Fruit fly (Drosophila melanogaster) whole organism, embryonic: Measurements from ENCODE around the gene CG11951.

Experiments
- Ada2b ChIP-seq: fragments of 200-800 bp; sonication (Bioruptor generic); IDR thresholded peaks from 2 replicates; pipeline ENCODE4 v1.3.6; 2022; ENCODE audit warnings: missing biosample characterization, missing genetic modification characterization
- CG10366 ChIP-seq: fragments of 200-800 bp; sonication (Bioruptor generic); IDR thresholded peaks from 2 replicates; pipeline ENCODE4 v1.3.6; 2022; ENCODE audit warnings: missing biosample characterization, missing genetic modification characterization
- CG10543 ChIP-seq: fragments of 200-800 bp; sonication (Bioruptor generic); optimal IDR thresholded peaks from 3 replicates; lab custom pipeline; 2017; ENCODE audit warnings: missing biosample characterization, mild to moderate bottlenecking, missing genetic modification characterization, moderate library complexity
- CG10959 ChIP-seq: fragments of 200-800 bp; sonication (Bioruptor generic); IDR thresholded peaks from 2 replicates; pipeline ENCODE4 v1.3.6; 2022; ENCODE audit warnings: missing biosample characterization, missing genetic modification characterization
- CG11723 ChIP-seq: fragments of 200-800 bp; sonication (Bioruptor generic); optimal IDR thresholded peaks from 2 replicates; lab custom pipeline; 2017; ENCODE audit warnings: missing biosample characterization, mild to moderate bottlenecking, missing genetic modification characterization
- CG12155 ChIP-seq: fragments of 200-800 bp; sonication (Bioruptor generic); optimal IDR thresholded peaks from 3 replicates; lab custom pipeline; 2016; ENCODE audit warnings: missing biosample characterization, missing genetic modification characterization
- CG12659 ChIP-seq: fragments of 200-800 bp; sonication (Bioruptor generic); optimal IDR thresholded peaks from 3 replicates; lab custom pipeline; 2017; ENCODE audit warnings: mild to moderate bottlenecking, missing biosample characterization, missing genetic modification reagents, missing genetic modification characterization
- CG14014 ChIP-seq: fragments of 200-800 bp; sonication (Bioruptor generic); IDR thresholded peaks from 2 replicates; pipeline ENCODE4 v1.3.6; 2022; ENCODE audit warnings: missing biosample characterization, missing genetic modification characterization
- CG14050 ChIP-seq: fragments of 200-800 bp; sonication (Bioruptor generic); IDR thresholded peaks from 3 replicates; pipeline ENCODE4 v1.3.6; 2022; ENCODE audit warnings: missing biosample characterization, missing genetic modification characterization
- CG14860 ChIP-seq: fragments of 200-800 bp; sonication (Bioruptor generic); IDR thresholded peaks from 3 replicates; pipeline ENCODE4 v1.3.6; 2022; ENCODE audit warnings: missing biosample characterization, missing genetic modification characterization; ENCODE audit not compliant: partially characterized antibody
- CG16815 ChIP-seq: fragments of 200-800 bp; sonication (Bioruptor generic); optimal IDR thresholded peaks from 3 replicates; lab custom pipeline; 2017; ENCODE audit warnings: missing biosample characterization, mild to moderate bottlenecking, missing genetic modification characterization
- CG17186 ChIP-seq: fragments of 200-800 bp; sonication (Bioruptor generic); optimal IDR thresholded peaks from 3 replicates; lab custom pipeline; 2017; ENCODE audit warnings: missing biosample characterization, missing genetic modification reagents, missing genetic modification characterization
- CG17829 ChIP-seq: fragments of 200-800 bp; optimal IDR thresholded peaks from 2 replicates; lab custom pipeline; 2019; ENCODE audit warnings: missing biosample characterization, mild to moderate bottlenecking, missing genetic modification characterization, moderate library complexity
- CG18599 ChIP-seq: fragments of 200-800 bp; sonication (Bioruptor generic); optimal IDR thresholded peaks from 3 replicates; lab custom pipeline; 2017; ENCODE audit warnings: missing biosample characterization, missing genetic modification characterization, mild to moderate bottlenecking, moderate library complexity, missing genetic modification reagents
- CG18764 ChIP-seq: fragments of 200-800 bp; sonication (Bioruptor generic); optimal IDR thresholded peaks from 3 replicates; lab custom pipeline; 2016; ENCODE audit warnings: missing biosample characterization, missing genetic modification characterization
- CG31388 ChIP-seq: fragments of 200-800 bp; sonication (Bioruptor generic); optimal IDR thresholded peaks from 2 replicates; lab custom pipeline; 2016; ENCODE audit warnings: missing biosample characterization, missing genetic modification characterization
- CG34376 ChIP-seq: fragments of 200-800 bp; sonication (Bioruptor generic); optimal IDR thresholded peaks from 2 replicates; lab custom pipeline; 2018; ENCODE audit warnings: missing biosample characterization, mild to moderate bottlenecking, missing genetic modification characterization
- CG4707 ChIP-seq: fragments of 200-800 bp; sonication (Bioruptor generic); optimal IDR thresholded peaks from 2 replicates; lab custom pipeline; 2018; ENCODE audit warnings: missing biosample characterization, mild to moderate bottlenecking, missing genetic modification characterization, moderate library complexity
- CG7372 ChIP-seq: fragments of 200-800 bp; sonication (Bioruptor generic); IDR thresholded peaks from 2 replicates; pipeline ENCODE4 v1.3.6; 2022; ENCODE audit warnings: missing biosample characterization, missing genetic modification characterization
- CG7786 ChIP-seq: fragments of 200-800 bp; sonication (Bioruptor generic); optimal IDR thresholded peaks from 2 replicates; lab custom pipeline; 2016; ENCODE audit warnings: missing biosample characterization, missing genetic modification characterization
- CG8290 ChIP-seq, 3 experiments: fragments of 200-800 bp; sonication (Bioruptor generic); optimal IDR thresholded peaks; 2 replicates each; lab custom pipeline; 2016 to 2019; ENCODE audit warnings: missing biosample characterization in 3 of 3, missing genetic modification characterization in 3 of 3, mild to moderate bottlenecking in 2 of 3, moderate library complexity in 1 of 3
- CG9215 ChIP-seq: fragments of 200-800 bp; sonication (Bioruptor generic); IDR thresholded peaks from 2 replicates; pipeline ENCODE4 v1.3.6; 2022; ENCODE audit warnings: missing biosample characterization, missing genetic modification characterization
- Camta ChIP-seq: fragments of 200-800 bp; sonication (Bioruptor generic); optimal IDR thresholded peaks from 2 replicates; lab custom pipeline; 2016; ENCODE audit warnings: missing biosample characterization, missing genetic modification characterization
- Dbx ChIP-seq: fragments of 200-800 bp; sonication (Bioruptor generic); IDR thresholded peaks from 3 replicates; pipeline ENCODE4 v1.3.6; 2022; ENCODE audit warnings: missing biosample characterization, missing genetic modification characterization
- Doc2 ChIP-seq: fragments of 200-800 bp; sonication (Bioruptor generic); IDR thresholded peaks from 2 replicates; pipeline ENCODE4 v1.3.6; 2022; ENCODE audit warnings: missing biosample characterization, missing genetic modification characterization
- ERR ChIP-seq: fragments of 200-800 bp; sonication (Bioruptor generic); optimal IDR thresholded peaks from 2 replicates; lab custom pipeline; 2016; ENCODE audit warnings: missing biosample characterization, missing genetic modification characterization
- HLH54F ChIP-seq: fragments of 200-800 bp; sonication (Bioruptor generic); optimal IDR thresholded peaks from 3 replicates; lab custom pipeline; 2016; ENCODE audit warnings: missing biosample characterization, missing genetic modification characterization
- Jarid2 ChIP-seq: fragments of 200-800 bp; sonication (Bioruptor generic); optimal IDR thresholded peaks from 3 replicates; lab custom pipeline; 2017; ENCODE audit warnings: mild to moderate bottlenecking, missing biosample characterization, missing genetic modification reagents, missing genetic modification characterization
- Kr ChIP-seq: fragments of 200-800 bp; sonication (Bioruptor generic); optimal IDR thresholded peaks from 2 replicates; lab custom pipeline; 2017; ENCODE audit warnings: missing biosample characterization, mild to moderate bottlenecking, missing genetic modification characterization
- Mad ChIP-seq: fragments of 200-800 bp; sonication (Bioruptor generic); optimal IDR thresholded peaks from 2 replicates; lab custom pipeline; 2016; ENCODE audit warnings: missing biosample characterization, missing genetic modification characterization
- Meics ChIP-seq: fragments of 200-800 bp; sonication (Bioruptor generic); optimal IDR thresholded peaks from 2 replicates; lab custom pipeline; 2017; ENCODE audit warnings: missing biosample characterization, mild to moderate bottlenecking, missing genetic modification characterization
- NFAT ChIP-seq: fragments of 200-800 bp; sonication (Bioruptor generic); IDR thresholded peaks from 2 replicates; pipeline ENCODE4 v1.3.6; 2022; ENCODE audit warnings: missing biosample characterization, missing genetic modification characterization
- Opbp ChIP-seq: fragments of 200-800 bp; sonication (Bioruptor generic); IDR thresholded peaks from 3 replicates; pipeline ENCODE4 v1.3.6; 2022; ENCODE audit warnings: missing biosample characterization, missing genetic modification characterization; ENCODE audit not compliant: partially characterized antibody
- PHDP ChIP-seq: fragments of 200-800 bp; sonication (Bioruptor generic); optimal IDR thresholded peaks from 3 replicates; lab custom pipeline; 2018; ENCODE audit warnings: missing biosample characterization, mild to moderate bottlenecking, missing genetic modification characterization, moderate library complexity
- Ptx1 ChIP-seq: fragments of 200-800 bp; sonication (Bioruptor generic); IDR thresholded peaks from 2 replicates; pipeline ENCODE4 v1.3.6; 2022; ENCODE audit warnings: missing biosample characterization, missing genetic modification characterization
- Sox100B ChIP-seq: fragments of 200-800 bp; sonication (Bioruptor generic); optimal IDR thresholded peaks from 3 replicates; lab custom pipeline; 2018; ENCODE audit warnings: missing biosample characterization, mild to moderate bottlenecking, missing genetic modification characterization
- Spps ChIP-seq: fragments of 200-800 bp; sonication (Bioruptor generic); optimal IDR thresholded peaks from 2 replicates; lab custom pipeline; 2018; ENCODE audit warnings: missing biosample characterization, mild to moderate bottlenecking, missing genetic modification characterization
- Sry-δ ChIP-seq: fragments of 200-800 bp; sonication (Bioruptor generic); optimal IDR thresholded peaks from 2 replicates; lab custom pipeline; 2016; ENCODE audit warnings: missing biosample characterization, missing genetic modification characterization
- amos ChIP-seq: fragments of 200-800 bp; sonication (Bioruptor generic); IDR thresholded peaks from 2 replicates; pipeline ENCODE4 v1.3.6; 2022; ENCODE audit warnings: missing biosample characterization, missing genetic modification characterization; ENCODE audit not compliant: partially characterized antibody
- aop ChIP-seq: fragments of 200-800 bp; sonication (Bioruptor generic); IDR thresholded peaks from 2 replicates; pipeline ENCODE4 v1.3.6; 2022; ENCODE audit warnings: missing biosample characterization, missing genetic modification characterization
- bowl ChIP-seq: fragments of 200-800 bp; sonication (Bioruptor generic); IDR thresholded peaks from 2 replicates; pipeline ENCODE4 v1.3.6; 2022; ENCODE audit warnings: missing biosample characterization, missing genetic modification characterization
- cg ChIP-seq: fragments of 200-800 bp; sonication (Bioruptor generic); optimal IDR thresholded peaks from 3 replicates; lab custom pipeline; 2019; ENCODE audit warnings: missing biosample characterization, mild to moderate bottlenecking, missing genetic modification characterization, moderate library complexity
- crol ChIP-seq: fragments of 200-800 bp; sonication (Bioruptor generic); IDR thresholded peaks from 2 replicates; pipeline ENCODE4 v1.3.6; 2022; ENCODE audit warnings: missing biosample characterization, missing genetic modification characterization
- exex ChIP-seq: fragments of 200-800 bp; sonication (Bioruptor generic); optimal IDR thresholded peaks from 4 replicates; lab custom pipeline; 2018; ENCODE audit warnings: missing biosample characterization, mild to moderate bottlenecking, missing genetic modification characterization, moderate library complexity
- h ChIP-seq: fragments of >200 bp; optimal IDR thresholded peaks from 2 replicates; lab custom pipeline; 2017
- lmd ChIP-seq: fragments of 200-800 bp; sonication (Bioruptor generic); IDR thresholded peaks from 2 replicates; pipeline ENCODE4 v1.3.6; 2022; ENCODE audit warnings: missing biosample characterization, missing genetic modification characterization
- lola ChIP-seq, 3 experiments: fragments of >200 bp in 2 of 3; fragments of 200-800 bp in 1 of 3; sonication (Bioruptor generic) in 1 of 3; optimal IDR thresholded peaks; 2 replicates each; lab custom pipeline; 2017 to 2019; ENCODE audit warnings: missing biosample characterization in 3 of 3, missing genetic modification characterization in 3 of 3, mild to moderate bottlenecking in 1 of 3, moderate library complexity in 1 of 3
- rib ChIP-seq: fragments of 200-800 bp; sonication (Bioruptor generic); IDR thresholded peaks from 2 replicates; pipeline ENCODE4 v1.3.6; 2022; ENCODE audit warnings: missing biosample characterization, missing genetic modification characterization
- slbo ChIP-seq: fragments of 200-800 bp; sonication (Bioruptor generic); IDR thresholded peaks from 2 replicates; pipeline ENCODE4 v1.3.6; 2022; ENCODE audit warnings: missing biosample characterization, missing genetic modification characterization
- slp2 ChIP-seq: fragments of 200-800 bp; sonication (Bioruptor generic); optimal IDR thresholded peaks from 2 replicates; lab custom pipeline; 2016; ENCODE audit warnings: missing biosample characterization, missing genetic modification characterization
- unpg ChIP-seq: fragments of 200-800 bp; sonication (Bioruptor generic); optimal IDR thresholded peaks from 3 replicates; lab custom pipeline; 2018; ENCODE audit warnings: missing biosample characterization, mild to moderate bottlenecking, missing genetic modification characterization, moderate library complexity

Gene CG11951

DNA sequence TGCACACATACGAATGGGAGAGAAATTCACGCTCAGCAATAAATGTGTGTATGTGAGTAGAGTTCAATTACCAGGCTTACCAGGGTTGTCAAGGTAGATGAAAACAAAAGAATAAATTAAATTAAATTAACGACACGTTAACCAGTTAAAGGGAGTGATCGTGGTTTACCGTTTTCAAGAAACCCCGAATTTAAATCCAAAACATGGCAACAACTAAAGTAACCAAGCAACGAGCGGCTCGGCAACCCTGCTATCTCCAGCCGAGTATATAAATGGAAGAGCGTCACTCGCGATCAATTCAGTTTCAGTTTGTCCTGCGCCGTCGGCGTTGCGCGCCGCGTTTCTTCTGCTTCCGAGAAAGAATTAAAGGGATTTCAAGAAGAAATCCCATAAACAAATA lies 24.3 kb downstream of the CG11951 start (continued):
- peak; percentile 99 for TF ChIP-seq Camta (GFP tag; lab: Kevin White, UChicago)
- peak; percentile 100 for TF ChIP-seq CG12659 (GFP tag; lab: Kevin White, UChicago)
- TF ChIP-seq slbo (GFP tag; lab: Robert Waterston, UW) = peak; percentile 99
- TF ChIP-seq exex (tag; lab: Kevin White, UChicago) = peak; percentile 95
- peak; percentile 85 for TF ChIP-seq cg
- peak; percentile 98 for TF ChIP-seq CG34376 (GFP tag; lab: Kevin White, UChicago)
- peak; percentile 99 for TF ChIP-seq Dbx
- peak; percentile 99 for TF ChIP-seq CG16815 (GFP tag; lab: Kevin White, UChicago)
- TF ChIP-seq CG11723 = peak; percentile 99
- TF ChIP-seq CG17829 (tag; lab: Kevin White, UChicago) = peak; percentile 100
- TF ChIP-seq CG14860 (GFP tag; lab: Robert Waterston, UW) = no peak
- TF ChIP-seq CG10959 (GFP tag; lab: Robert Waterston, UW) = peak; percentile 99
- TF ChIP-seq HLH54F = peak; percentile 99
- no peak for TF ChIP-seq h (lab: Kevin White, UChicago)
- peak; percentile 99 for TF ChIP-seq Spps (tag; lab: Kevin White, UChicago)
- peak; percentile 99 for TF ChIP-seq CG14014 (GFP tag; lab: Robert Waterston, UW)
- peak; percentile 98 for TF ChIP-seq CG31388 (GFP tag; lab: Kevin White, UChicago)
- TF ChIP-seq amos (GFP tag; lab: Robert Waterston, UW) = peak; percentile 40; the same call in 1 of the 2 replicates
- TF ChIP-seq Ada2b (GFP tag; lab: Robert Waterston, UW) = peak; percentile 99
- TF ChIP-seq CG18599 (GFP tag; lab: Kevin White, UChicago) = peak; percentile 99
- TF ChIP-seq NFAT (GFP tag; lab: Robert Waterston, UW) = peak; percentile 99
- TF ChIP-seq CG8290 (GFP tag; optimal IDR thresholded peaks at IDR 0.05; lab: Kevin White, UChicago) = peak; percentile 99
- peak; percentile 97 to 99 for TF ChIP-seq CG8290 (tag; optimal IDR thresholded peaks at IDR 0.05; lab: Kevin White, UChicago)
- TF ChIP-seq CG14050 = peak; percentile 99
- TF ChIP-seq CG7372 (GFP tag; lab: Robert Waterston, UW) = peak; percentile 99
- peak; percentile 98 for TF ChIP-seq CG12155
- TF ChIP-seq CG7786 (GFP tag; lab: Kevin White, UChicago) = peak; percentile 99
- peak; percentile 98 for TF ChIP-seq aop
- TF ChIP-seq lmd (GFP tag; lab: Robert Waterston, UW) = peak; percentile 99
- peak; percentile 99 for TF ChIP-seq CG10543 (GFP tag; lab: Kevin White, UChicago)
- TF ChIP-seq slp2 = peak; percentile 98
- TF ChIP-seq Kr (GFP tag; lab: Kevin White, UChicago) = peak; percentile 97
- TF ChIP-seq Opbp (GFP tag; lab: Robert Waterston, UW) = peak; percentile 68
- peak; percentile 90 for TF ChIP-seq Doc2 (GFP tag; lab: Robert Waterston, UW)
- TF ChIP-seq Jarid2 (GFP tag; lab: Kevin White, UChicago) = peak; percentile 96
- peak; percentile 96 for TF ChIP-seq CG9215 (GFP tag; lab: Robert Waterston, UW)
- TF ChIP-seq CG17186 (GFP tag; lab: Kevin White, UChicago) = peak; percentile 94
- peak; percentile 100 for TF ChIP-seq unpg (GFP tag; lab: Kevin White, UChicago)
- TF ChIP-seq Sox100B (GFP tag; lab: Kevin White, UChicago) = peak; percentile 98
- peak; percentile 99 for TF ChIP-seq Meics (GFP tag; lab: Kevin White, UChicago)
- peak; percentile 98 for TF ChIP-seq ERR (GFP tag; lab: Kevin White, UChicago)
- peak in 1 of 3 experiments; percentile 99 for TF ChIP-seq lola (GFP tag; optimal IDR thresholded peaks at IDR 0.05; lab: Kevin White, UChicago)
- peak; percentile 98 for TF ChIP-seq CG18764 (GFP tag; lab: Kevin White, UChicago)
- TF ChIP-seq CG10366 (GFP tag; lab: Robert Waterston, UW) = peak; percentile 99
- peak; percentile 87 for TF ChIP-seq crol (GFP tag; lab: Robert Waterston, UW)
- peak; percentile 97 for TF ChIP-seq CG4707 (GFP tag; lab: Kevin White, UChicago)
- TF ChIP-seq Mad (GFP tag; lab: Kevin White, UChicago) = peak; percentile 99
- TF ChIP-seq bowl (GFP tag; lab: Robert Waterston, UW) = peak; percentile 99
- peak; percentile 79 for TF ChIP-seq Sry-δ
- TF ChIP-seq PHDP (tag; lab: Kevin White, UChicago) = peak; percentile 99
- peak; percentile 99 for TF ChIP-seq rib (GFP tag; lab: Robert Waterston, UW)
- TF ChIP-seq Ptx1 (GFP tag; lab: Robert Waterston, UW) = peak; percentile 99
